Fruit fly (Drosophila melanogaster): ENCODE data around the gene Or65c.

dm6 chr3L:6344243-6344642, 16.8 kb downstream of the Or65c start:
- TF ChIP-seq CG12768 (GFP tag; optimal IDR thresholded peaks at IDR 0.05) = no peak
- TF ChIP-seq CG1620 (GFP tag; optimal IDR thresholded peaks at IDR 0.05) = no peak
- no peak for TF ChIP-seq Hr96 (GFP tag; optimal IDR thresholded peaks at IDR 0.05)
- TF ChIP-seq cic (GFP tag; optimal IDR thresholded peaks at IDR 0.05) = no peak
- TF ChIP-seq ovo (GFP tag; optimal IDR thresholded peaks at IDR 0.05) = no peak
- no peak for TF ChIP-seq toe (GFP tag; optimal IDR thresholded peaks at IDR 0.05)
- no peak for TF ChIP-seq Crg-1 (GFP tag; optimal IDR thresholded peaks at IDR 0.05)
- no peak for TF ChIP-seq Clk (GFP tag; optimal IDR thresholded peaks at IDR 0.05)
- no peak for TF ChIP-seq cnc (optimal IDR thresholded peaks at IDR 0.05)

All from whole organism, adult.